Worm (Caenorhabditis elegans) whole organism, midembryonic: ENCODE data around the gene sdhd-1.

Source experiments
- T22C8.4 ChIP-seq: fragments of 200-800 bp; sonication (Bioruptor generic); IDR thresholded peaks from 2 replicates; pipeline ENCODE4 v1.3.6; 2022; ENCODE audit warnings: missing genetic modification characterization, missing compliant biosample characterization
- cog-1 ChIP-seq: sonication (generic microtip); optimal IDR thresholded peaks from 2 replicates; lab custom pipeline; 2016; ENCODE audit warnings: missing genetic modification characterization, missing compliant biosample characterization
- flt-1 ChIP-seq: fragments of 200-800 bp; sonication (Bioruptor generic); IDR thresholded peaks from 2 replicates; pipeline ENCODE4 v1.3.6; 2022; ENCODE audit warnings: missing genetic modification characterization, missing compliant biosample characterization
- klf-2 ChIP-seq: fragments of 200-800 bp; sonication (Bioruptor generic); conservative IDR thresholded peaks from 2 replicates; pipeline ENCODE4 v1.3.6; 2022; ENCODE audit warnings: missing genetic modification reagents, missing genetic modification characterization, missing compliant biosample characterization
- med-1 ChIP-seq: sonication (generic microtip); optimal IDR thresholded peaks from 2 replicates; lab custom pipeline; 2017; ENCODE audit warnings: missing genetic modification characterization, mild to moderate bottlenecking, missing compliant biosample characterization, antibody characterized with exemption, missing genetic modification reagents; ENCODE audit not compliant: insufficient read depth
- ref-1 ChIP-seq: fragments of 200-800 bp; sonication (Bioruptor generic); conservative IDR thresholded peaks from 2 replicates; pipeline ENCODE4 v1.3.6; 2022; ENCODE audit warnings: missing genetic modification reagents, missing genetic modification characterization, missing compliant biosample characterization
- tab-1 ChIP-seq: fragments of 200-800 bp; sonication (Bioruptor generic); IDR thresholded peaks from 2 replicates; pipeline ENCODE4 v1.3.6; 2022; ENCODE audit warnings: missing genetic modification characterization, missing compliant biosample characterization
- ztf-23 ChIP-seq: fragments of 200-800 bp; sonication (Bioruptor generic); IDR thresholded peaks from 2 replicates; pipeline ENCODE4 v1.3.6; 2022; ENCODE audit warnings: missing genetic modification reagents, missing genetic modification characterization, missing compliant biosample characterization
- ztf-29 ChIP-seq: fragments of 200-800 bp; sonication (Bioruptor generic); IDR thresholded peaks from 2 replicates; pipeline ENCODE4 v1.3.6; 2022; ENCODE audit warnings: missing genetic modification reagents, missing genetic modification characterization, missing compliant biosample characterization

- TF ChIP-seq cog-1 (tag; lab: Kevin White, UChicago) (no peak), ztf-23 (GFP tag; lab: Robert Waterston, UW) (no peak), T22C8.4 (GFP tag; lab: Robert Waterston, UW) (no peak), ref-1 (no peak), ztf-29 (GFP tag; lab: Robert Waterston, UW) (no peak), tab-1 (GFP tag; lab: Robert Waterston, UW) (no peak), med-1 (GFP tag; lab: Kevin White, UChicago) (no peak), flt-1 (GFP tag; lab: Robert Waterston, UW) (no peak), klf-2 (GFP tag; lab: Robert Waterston, UW) (no peak)
Observed at ce11 chrII:11094431-11094830, 44.7 kb upstream of the sdhd-1 start.
